Fruit fly (Drosophila melanogaster): ENCODE results near the gene CG4751.

The CG4751 gene

dm6 chr2L:11175393-11176258 is 45.1 kb downstream of the CG4751 start:
- TF ChIP-seq OdsH (GFP tag; optimal IDR thresholded peaks at IDR 0.05) = peak; percentile 15
- peak; percentile 24 for TF ChIP-seq CG3032 (tag; optimal IDR thresholded peaks at IDR 0.05)
- peak; percentile 75 for TF ChIP-seq Eip78C (GFP tag)
- TF ChIP-seq achi (GFP tag; optimal IDR thresholded peaks at IDR 0.05) = peak; percentile 13
- peak; percentile 24 for TF ChIP-seq Met (GFP tag; optimal IDR thresholded peaks at IDR 0.05)
- no peak for TF ChIP-seq CG16779 (tag; optimal IDR thresholded peaks at IDR 0.05)
- no peak for TF ChIP-seq Eip93F (GFP tag; optimal IDR thresholded peaks at IDR 0.05)
- TF ChIP-seq CG10631 (GFP tag; optimal IDR thresholded peaks at IDR 0.05) = peak; percentile 16
- TF ChIP-seq net (GFP tag; optimal IDR thresholded peaks at IDR 0.05) = peak; percentile 2
- peak; percentile 58 for TF ChIP-seq svp (GFP tag)
- no peak for TF ChIP-seq CG32006 (GFP tag; optimal IDR thresholded peaks at IDR 0.05)
- TF ChIP-seq dsx (GFP tag; optimal IDR thresholded peaks at IDR 0.05; ENCODE audit: poor library complexity, severe bottlenecking) = peak; percentile 33
- peak; percentile 53; the same call in 1 of the 3 replicates for TF ChIP-seq eg (GFP tag; IDR thresholded peaks at IDR 0.05)
- peak; percentile 28 for TF ChIP-seq Sox102F (GFP tag; optimal IDR thresholded peaks at IDR 0.05)
- TF ChIP-seq Hr39 (GFP tag; optimal IDR thresholded peaks at IDR 0.05) = peak; percentile 20
- peak; percentile 4 for TF ChIP-seq Smox (GFP tag; optimal IDR thresholded peaks at IDR 0.05)
- TF ChIP-seq spab (GFP tag; optimal IDR thresholded peaks at IDR 0.05) = peak; percentile 14
- TF ChIP-seq ss (GFP tag; optimal IDR thresholded peaks at IDR 0.05) = peak; percentile 30 to 45
- TF ChIP-seq CG11294 (GFP tag; IDR thresholded peaks at IDR 0.05) = no peak
- TF ChIP-seq Gug (GFP tag; IDR thresholded peaks at IDR 0.05) = peak; percentile 27; the same call in 1 of the 2 replicates
- TF ChIP-seq Hr4 (GFP tag; optimal IDR thresholded peaks at IDR 0.05) = peak; percentile 57
- peak; percentile 15 for TF ChIP-seq pdm3 (GFP tag; optimal IDR thresholded peaks at IDR 0.05)
- TF ChIP-seq CG34406 (GFP tag; optimal IDR thresholded peaks at IDR 0.05) = peak; percentile 18
- TF ChIP-seq CG6792 (GFP tag; optimal IDR thresholded peaks at IDR 0.05) = no peak
- TF ChIP-seq esn (GFP tag; optimal IDR thresholded peaks at IDR 0.05) = peak; percentile 51
- peak; percentile 37 for TF ChIP-seq CG9139 (GFP tag; optimal IDR thresholded peaks at IDR 0.05)
- no peak for TF ChIP-seq CG7368 (GFP tag; optimal IDR thresholded peaks at IDR 0.05)
- TF ChIP-seq CG1621 (tag; optimal IDR thresholded peaks at IDR 0.05) = no peak
- TF ChIP-seq CG6163 (GFP tag; IDR thresholded peaks at IDR 0.05) = peak; percentile 57; the same call in 1 of the 3 replicates
- TF ChIP-seq Sox14 (GFP tag; optimal IDR thresholded peaks at IDR 0.05) = peak; percentile 11

dm6 chr2L:11178334-11178733 is 47.8 kb downstream of the CG4751 start:
- TF ChIP-seq CG15336 (GFP tag; IDR thresholded peaks at IDR 0.05) (no peak), pdm3 (GFP tag; optimal IDR thresholded peaks at IDR 0.05) (no peak), CG4318 (GFP tag; optimal IDR thresholded peaks at IDR 0.05) (no peak), CG6163 (GFP tag; IDR thresholded peaks at IDR 0.05) (no peak), CG1621 (tag; optimal IDR thresholded peaks at IDR 0.05) (no peak), Hr38 (GFP tag; optimal IDR thresholded peaks at IDR 0.05) (no peak), lz (GFP tag; optimal IDR thresholded peaks at IDR 0.05) (no peak), fd59A (GFP tag; optimal IDR thresholded peaks at IDR 0.05) (no peak), net (GFP tag; optimal IDR thresholded peaks at IDR 0.05) (no peak), CG8119 (GFP tag; IDR thresholded peaks at IDR 0.05) (no peak), fkh (GFP tag; optimal IDR thresholded peaks at IDR 0.05) (no peak), CG6854 (GFP tag; optimal IDR thresholded peaks at IDR 0.05) (no peak)
